Worm (Caenorhabditis elegans) whole organism, early embryonic: ENCODE data around the gene C07E3.9.

Source experiments
- B0310.2 ChIP-seq: sonication (generic microtip); optimal IDR thresholded peaks from 2 replicates; lab custom pipeline; 2016; ENCODE audit warnings: mild to moderate bottlenecking, missing genetic modification characterization, missing compliant biosample characterization
- F13C5.2 ChIP-seq: sonication (generic microtip); optimal IDR thresholded peaks from 2 replicates; lab custom pipeline; 2017; ENCODE audit warnings: mild to moderate bottlenecking, missing genetic modification characterization, inconsistent platforms, missing compliant biosample characterization
- aly-1 ChIP-seq: sonication (generic microtip); optimal IDR thresholded peaks from 2 replicates; lab custom pipeline; 2016; ENCODE audit warnings: missing genetic modification characterization, missing compliant biosample characterization
- ama-1 ChIP-seq: fragments of 150-350 bp; optimal IDR thresholded peaks from 2 replicates; lab custom pipeline; 2014
- ceh-13 ChIP-seq: fragments of 200-800 bp; sonication (Bioruptor generic); optimal IDR thresholded peaks from 2 replicates; lab custom pipeline; 2018; ENCODE audit warnings: mild to moderate bottlenecking, missing genetic modification characterization, missing compliant biosample characterization
- ceh-36 ChIP-seq: sonication (generic microtip); optimal IDR thresholded peaks from 2 replicates; lab custom pipeline; 2016; ENCODE audit warnings: missing genetic modification characterization, inconsistent platforms, missing compliant biosample characterization
- ets-7 ChIP-seq: sonication (generic microtip); optimal IDR thresholded peaks from 2 replicates; lab custom pipeline; 2016; ENCODE audit warnings: missing genotype, missing genetic modification characterization, missing compliant biosample characterization
- flt-1 ChIP-seq: fragments of 200-800 bp; sonication (Bioruptor generic); IDR thresholded peaks from 2 replicates; pipeline ENCODE4 v1.3.6; 2022; ENCODE audit warnings: missing genetic modification characterization, missing compliant biosample characterization
- hmbx-1 ChIP-seq: sonication (generic microtip); optimal IDR thresholded peaks from 2 replicates; lab custom pipeline; 2016; ENCODE audit warnings: mild to moderate bottlenecking, missing genetic modification characterization, missing compliant biosample characterization
- hmg-4 ChIP-seq: fragments of 200-800 bp; sonication (Bioruptor generic); optimal IDR thresholded peaks from 2 replicates; lab custom pipeline; 2018; ENCODE audit warnings: mild to moderate bottlenecking, missing genetic modification characterization, missing compliant biosample characterization
- hnd-1 ChIP-seq: sonication (generic microtip); optimal IDR thresholded peaks from 2 replicates; lab custom pipeline; 2016; ENCODE audit warnings: missing genetic modification characterization, missing compliant biosample characterization
- pes-1 ChIP-seq: fragments of 200-800 bp; sonication (Bioruptor generic); IDR thresholded peaks from 2 replicates; pipeline ENCODE4 v1.3.6; 2022; ENCODE audit warnings: missing genetic modification reagents, missing genetic modification characterization, missing compliant biosample characterization
- scrt-1 ChIP-seq: fragments of 200-800 bp; sonication (Bioruptor generic); IDR thresholded peaks from 2 replicates; pipeline ENCODE4 v1.3.6; 2022; ENCODE audit warnings: missing genetic modification characterization, missing compliant biosample characterization
- sea-1 ChIP-seq: fragments of 200-800 bp; sonication (Bioruptor generic); conservative IDR thresholded peaks from 2 replicates; pipeline ENCODE4 v1.3.6; 2022; ENCODE audit warnings: missing genetic modification characterization, missing compliant biosample characterization
- tbx-11 ChIP-seq: fragments of 200-800 bp; sonication (Bioruptor generic); IDR thresholded peaks from 2 replicates; pipeline ENCODE4 v1.3.6; 2022; ENCODE audit warnings: missing genetic modification characterization, missing compliant biosample characterization
- tbx-37 ChIP-seq: fragments of 200-800 bp; sonication (Bioruptor generic); conservative IDR thresholded peaks from 2 replicates; pipeline ENCODE4 v1.3.6; 2022; ENCODE audit warnings: missing genetic modification reagents, missing genetic modification characterization, missing compliant biosample characterization
- tra-4 ChIP-seq: sonication (generic microtip); optimal IDR thresholded peaks from 2 replicates; lab custom pipeline; 2017; ENCODE audit warnings: missing genetic modification characterization, missing compliant biosample characterization

C07E3.9 gene

ce11 chrII:10311973-10312372, 38.6 kb upstream of the C07E3.9 start, which contains the start of gene srlf-34:
TSS of gene srlf-34 (plus strand) at chrII:10312293.
- TF ChIP-seq hnd-1 (tag; lab: Kevin White, UChicago) (no peak), tbx-11 (GFP tag; lab: Robert Waterston, UW) (no peak), aly-1 (tag; lab: Kevin White, UChicago) (no peak), pes-1 (no peak), sea-1 (no peak), tra-4 (tag; lab: Kevin White, UChicago) (no peak), ceh-13 (GFP tag; lab: Kevin White, UChicago) (no peak), scrt-1 (no peak), hmg-4 (GFP tag; lab: Kevin White, UChicago) (no peak), ceh-36 (tag; lab: Kevin White, UChicago) (no peak), B0310.2 (no peak), ets-7 (no peak), flt-1 (no peak), F13C5.2 (tag; lab: Kevin White, UChicago) (no peak), ama-1 (no peak), hmbx-1 (no peak), tbx-37 (GFP tag; lab: Robert Waterston, UW) (no peak)

ce11 chrII:10315252-10315651, 35.3 kb upstream of the C07E3.9 start, which contains the start of gene idpp-8:
TSS of gene idpp-8 (plus strand) at chrII:10315552.
- TF ChIP-seq ceh-36 (tag; lab: Kevin White, UChicago): no peak
- TF ChIP-seq tbx-11 (GFP tag; lab: Robert Waterston, UW): no peak
- no peak for TF ChIP-seq sea-1
- TF ChIP-seq pes-1: no peak
- TF ChIP-seq ceh-13 (GFP tag; lab: Kevin White, UChicago): no peak
- no peak for TF ChIP-seq flt-1
- TF ChIP-seq B0310.2: no peak
- no peak for TF ChIP-seq hmbx-1
- TF ChIP-seq hmg-4 (GFP tag; lab: Kevin White, UChicago): no peak
- no peak for TF ChIP-seq aly-1 (tag; lab: Kevin White, UChicago)
- TF ChIP-seq hnd-1 (tag; lab: Kevin White, UChicago): no peak
- no peak for TF ChIP-seq ets-7
- TF ChIP-seq scrt-1: no peak
- no peak for TF ChIP-seq tbx-37 (GFP tag; lab: Robert Waterston, UW)
- no peak for TF ChIP-seq tra-4 (tag; lab: Kevin White, UChicago)
- TF ChIP-seq F13C5.2 (tag; lab: Kevin White, UChicago): no peak
- TF ChIP-seq ama-1: no peak

DNA sequence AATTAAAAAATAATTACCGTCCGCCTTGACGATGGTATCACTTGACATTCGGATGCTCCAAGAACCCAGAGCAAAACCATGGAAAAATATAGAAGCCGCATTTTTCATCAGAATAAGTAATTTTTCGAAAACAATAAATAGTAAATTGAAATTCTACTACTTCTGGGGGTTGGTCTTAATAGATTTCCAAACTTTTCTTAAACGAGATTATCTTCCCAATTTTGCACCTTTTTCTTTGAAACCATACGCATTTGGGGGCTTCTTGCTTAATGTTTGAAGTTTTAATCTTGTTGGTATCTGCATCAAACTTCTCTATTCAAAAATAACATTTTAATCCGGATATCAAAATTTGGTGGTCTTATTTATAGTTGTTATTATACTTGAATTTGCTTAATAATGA, 34.4 kb upstream of the C07E3.9 start, which contains the start of gene gcy-5:
Gene gcy-5, minus strand, starts transcription at position 101 of the 400 bp plus-strand sequence.
- TF ChIP-seq ceh-13 (GFP tag; lab: Kevin White, UChicago): no peak
- TF ChIP-seq pes-1: no peak
- TF ChIP-seq ets-7: no peak

DNA sequence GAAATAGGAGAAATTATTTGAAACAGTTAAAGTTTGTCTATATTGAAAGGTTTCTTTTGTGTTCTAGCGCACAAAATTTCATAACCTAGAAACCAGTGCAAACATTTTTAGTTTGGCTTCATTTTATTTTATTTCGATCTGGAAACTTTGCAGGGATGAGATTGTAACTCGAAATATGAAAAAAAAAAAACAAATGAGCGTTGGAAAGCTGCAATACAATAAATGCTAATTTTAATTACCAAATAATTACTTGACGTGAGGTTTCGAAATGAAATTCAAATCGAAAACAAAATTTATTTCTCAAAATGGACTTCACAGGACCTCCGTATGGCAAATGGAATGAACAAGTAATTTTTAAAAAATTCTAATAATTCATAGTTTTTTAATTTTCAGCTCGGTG, 33.5 kb upstream of the C07E3.9 start, which contains the start of gene M02G9.4:
Gene M02G9.4, plus strand, starts transcription at position 301 of the 400 bp plus-strand sequence.
- TF ChIP-seq sea-1 (no peak), tbx-11 (GFP tag; lab: Robert Waterston, UW) (no peak), ceh-36 (tag; lab: Kevin White, UChicago) (no peak), pes-1 (no peak), tra-4 (tag; lab: Kevin White, UChicago) (no peak), F13C5.2 (tag; lab: Kevin White, UChicago) (no peak), ets-7 (no peak), hmg-4 (GFP tag; lab: Kevin White, UChicago) (no peak), tbx-37 (GFP tag; lab: Robert Waterston, UW) (no peak), scrt-1 (no peak), ceh-13 (GFP tag; lab: Kevin White, UChicago) (no peak), hmbx-1 (no peak), aly-1 (tag; lab: Kevin White, UChicago) (no peak), B0310.2 (no peak)

DNA sequence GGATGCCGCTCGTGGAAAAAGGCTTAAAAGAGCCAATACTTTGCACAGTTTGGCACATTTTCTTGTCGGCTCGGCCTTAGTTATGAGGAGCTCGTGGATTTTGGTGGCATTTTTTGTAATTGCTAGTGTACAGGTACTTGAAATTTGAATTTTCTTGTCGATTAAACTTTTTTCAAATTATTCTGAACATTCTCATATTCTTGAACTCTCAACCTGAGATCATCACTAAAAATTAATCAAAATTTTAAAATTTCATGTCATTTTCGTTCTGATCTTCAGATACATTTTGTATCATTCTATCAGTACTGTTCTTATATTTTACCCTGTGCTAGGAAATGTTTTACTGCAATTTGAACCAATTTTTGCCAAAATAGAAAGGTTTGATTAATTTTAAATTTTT, 29.1 kb upstream of the C07E3.9 start, which contains the start of gene idpp-4:
Gene idpp-4, plus strand, starts transcription at position 51 of the 400 bp plus-strand sequence.
- TF ChIP-seq flt-1 (no peak), ceh-13 (GFP tag; lab: Kevin White, UChicago) (no peak), pes-1 (no peak), tra-4 (tag; lab: Kevin White, UChicago) (no peak), hnd-1 (tag; lab: Kevin White, UChicago) (no peak), ceh-36 (tag; lab: Kevin White, UChicago) (no peak), aly-1 (tag; lab: Kevin White, UChicago) (no peak), ama-1 (no peak), sea-1 (no peak), tbx-37 (GFP tag; lab: Robert Waterston, UW) (no peak), ets-7 (no peak), hmg-4 (GFP tag; lab: Kevin White, UChicago) (no peak), tbx-11 (GFP tag; lab: Robert Waterston, UW) (no peak), scrt-1 (no peak), F13C5.2 (tag; lab: Kevin White, UChicago) (no peak), B0310.2 (no peak)

DNA sequence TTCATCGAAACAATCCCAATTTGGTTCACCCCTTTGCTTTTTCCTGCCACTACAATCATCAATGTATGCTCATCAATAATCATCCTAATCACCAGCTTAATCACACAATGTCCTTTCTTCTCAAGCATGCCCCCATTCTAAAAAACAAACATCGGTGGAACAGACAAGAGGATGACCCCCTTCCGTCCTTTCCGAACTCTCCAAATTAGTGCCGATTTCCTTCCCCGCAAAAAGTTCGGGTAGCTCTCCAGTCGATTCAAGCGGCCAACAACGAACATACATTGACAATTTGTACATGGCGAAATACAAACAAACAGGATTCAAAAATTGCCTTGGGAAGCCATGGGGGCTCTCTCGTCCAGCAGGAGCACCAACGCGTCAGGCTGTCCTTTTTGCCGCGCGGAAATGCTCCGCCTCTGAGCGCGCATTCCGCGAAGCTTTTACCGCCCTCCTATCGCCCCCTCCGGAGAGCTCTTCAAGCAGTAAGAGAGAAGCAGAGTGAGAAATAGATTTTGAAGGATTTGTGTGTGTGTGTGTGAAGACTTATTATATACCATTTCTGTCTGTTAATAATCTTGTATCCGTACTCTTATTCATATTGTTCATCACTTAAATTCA, 24.8 kb upstream of the C07E3.9 start, which contains the start of gene appg-1:
Gene appg-1, plus strand, starts transcription at position 427 of the 618 bp plus-strand sequence.
- TF ChIP-seq ceh-36 (tag; lab: Kevin White, UChicago): no peak
- TF ChIP-seq hmbx-1: no peak
- TF ChIP-seq sea-1: no peak
- no peak for TF ChIP-seq hmg-4 (GFP tag; lab: Kevin White, UChicago)
- no peak for TF ChIP-seq scrt-1
- TF ChIP-seq tbx-37 (GFP tag; lab: Robert Waterston, UW): no peak
- TF ChIP-seq ama-1: no peak
- TF ChIP-seq ceh-13 (GFP tag; lab: Kevin White, UChicago): no peak
- TF ChIP-seq aly-1 (tag; lab: Kevin White, UChicago): no peak

- TF ChIP-seq hmg-4 (GFP tag; lab: Kevin White, UChicago) (no peak), tra-4 (tag; lab: Kevin White, UChicago) (no peak), B0310.2 (no peak), aly-1 (tag; lab: Kevin White, UChicago) (no peak), ama-1 (no peak), scrt-1 (no peak), tbx-11 (GFP tag; lab: Robert Waterston, UW) (no peak), ceh-13 (GFP tag; lab: Kevin White, UChicago) (no peak), hmbx-1 (no peak), F13C5.2 (tag; lab: Kevin White, UChicago) (no peak), flt-1 (no peak), ceh-36 (tag; lab: Kevin White, UChicago) (no peak)
These were observed 20.8 kb upstream of the C07E3.9 start for ce11 chrII:10329754-10330153.
